Fruit fly (Drosophila melanogaster): ENCODE results near the gene Hcs.

Gene Hcs

DNA sequence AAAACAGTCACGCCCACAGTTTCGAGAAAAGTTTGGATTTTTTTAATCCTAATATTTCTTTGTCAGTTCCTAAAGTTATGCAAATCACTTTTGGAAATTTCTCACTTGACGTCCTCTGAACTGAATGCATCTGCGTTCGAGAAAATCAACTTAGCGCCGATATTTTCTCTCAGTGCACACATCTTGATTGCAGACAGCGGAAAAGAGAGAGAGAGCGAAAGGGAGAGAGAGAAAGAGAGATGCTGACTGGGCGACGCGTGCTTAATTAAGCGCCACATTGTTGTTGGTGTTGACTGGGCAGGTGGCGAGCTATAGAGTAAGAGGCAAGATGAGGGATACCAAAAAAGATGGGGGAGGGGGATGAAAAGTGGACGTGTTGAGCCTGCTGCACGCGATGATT is 43.9 kb downstream of the Hcs start (continued):
- peak; percentile 1 for TF ChIP-seq Camta (GFP tag; optimal IDR thresholded peaks at IDR 0.05)
- TF ChIP-seq usp (GFP tag; optimal IDR thresholded peaks at IDR 0.05): no peak
- no peak for TF ChIP-seq H2.0 (GFP tag; IDR thresholded peaks at IDR 0.05)
- TF ChIP-seq C15 (GFP tag; IDR thresholded peaks at IDR 0.05): no peak
- TF ChIP-seq dan (GFP tag; IDR thresholded peaks at IDR 0.05): no peak
- TF ChIP-seq dmrt11E (tag; optimal IDR thresholded peaks at IDR 0.05): peak; percentile 39
- TF ChIP-seq prd (optimal IDR thresholded peaks at IDR 0.05): no peak
- peak; percentile 22; the same call in 1 of the 3 replicates for TF ChIP-seq prd (GFP tag; IDR thresholded peaks at IDR 0.05)
- TF ChIP-seq sim (GFP tag; IDR thresholded peaks at IDR 0.05): 0 out of 2 replicates have a peak, but pooled peaks have one; percentile 32
- peak; percentile 87 for TF ChIP-seq sens (GFP tag)
- TF ChIP-seq CG6791 (GFP tag; IDR thresholded peaks at IDR 0.05; ENCODE audit: partially characterized antibody): no peak
- TF ChIP-seq zen2 (GFP tag; IDR thresholded peaks at IDR 0.05; ENCODE audit: partially characterized antibody): no peak
- TF ChIP-seq Max (GFP tag; optimal IDR thresholded peaks at IDR 0.05): no peak
- TF ChIP-seq CG17186 (GFP tag; optimal IDR thresholded peaks at IDR 0.05): no peak
- TF ChIP-seq CG14667 (GFP tag; IDR thresholded peaks at IDR 0.05): no peak
- TF ChIP-seq ind (GFP tag; optimal IDR thresholded peaks at IDR 0.05): peak; percentile 61
- no peak for TF ChIP-seq HmgD (GFP tag; optimal IDR thresholded peaks at IDR 0.05)
- TF ChIP-seq Hey (tag; optimal IDR thresholded peaks at IDR 0.05): no peak
- no peak for TF ChIP-seq CG42726 (GFP tag; IDR thresholded peaks at IDR 0.05; ENCODE audit: partially characterized antibody)
- peak; percentile 33 for TF ChIP-seq CG12769 (tag; optimal IDR thresholded peaks at IDR 0.05)
- TF ChIP-seq tll (GFP tag; optimal IDR thresholded peaks at IDR 0.05): no peak
- TF ChIP-seq tgo (GFP tag; IDR thresholded peaks at IDR 0.05): peak; percentile 36; the same call in 1 of the 3 replicates
- TF ChIP-seq disco-r (GFP tag; optimal IDR thresholded peaks at IDR 0.05): no peak
- TF ChIP-seq cad (GFP tag; optimal IDR thresholded peaks at IDR 0.05): no peak
- TF ChIP-seq tap (tag; optimal IDR thresholded peaks at IDR 0.05): peak; percentile 60
- no peak for TF ChIP-seq CG2199 (GFP tag; IDR thresholded peaks at IDR 0.05)
- TF ChIP-seq ci (GFP tag; IDR thresholded peaks at IDR 0.05): peak; percentile 76
- peak; percentile 21 for TF ChIP-seq tx (GFP tag; optimal IDR thresholded peaks at IDR 0.05)
- peak; percentile 54 for TF ChIP-seq CG13424 (tag; optimal IDR thresholded peaks at IDR 0.05)
- peak; percentile 72 for TF ChIP-seq zfh1 (GFP tag; IDR thresholded peaks at IDR 0.05)
- no peak for TF ChIP-seq corto (GFP tag; optimal IDR thresholded peaks at IDR 0.05)
- TF ChIP-seq CG6654 (GFP tag; optimal IDR thresholded peaks at IDR 0.05): peak; percentile 11
- TF ChIP-seq CG10209 (GFP tag; optimal IDR thresholded peaks at IDR 0.05): peak; percentile 38
- no peak for TF ChIP-seq seq (GFP tag; IDR thresholded peaks at IDR 0.05)
- no peak for TF ChIP-seq CG6813 (GFP tag; optimal IDR thresholded peaks at IDR 0.05)
- no peak for TF ChIP-seq nerfin-2 (GFP tag; IDR thresholded peaks at IDR 0.05; ENCODE audit: partially characterized antibody)
- no peak for TF ChIP-seq ash1 (GFP tag; optimal IDR thresholded peaks at IDR 0.05)
- TF ChIP-seq Stat92E (GFP tag; optimal IDR thresholded peaks at IDR 0.05): no peak
- peak; percentile 23 for TF ChIP-seq CG1233 (GFP tag; optimal IDR thresholded peaks at IDR 0.05)
- no peak for TF ChIP-seq Deaf1 (tag; optimal IDR thresholded peaks at IDR 0.05)
- no peak for TF ChIP-seq CG11247 (GFP tag; IDR thresholded peaks at IDR 0.05)
- TF ChIP-seq CG9437 (GFP tag; optimal IDR thresholded peaks at IDR 0.05): peak; percentile 48
- no peak for TF ChIP-seq CG1647 (GFP tag; optimal IDR thresholded peaks at IDR 0.05)
- TF ChIP-seq Fer3 (tag; optimal IDR thresholded peaks at IDR 0.05): peak; percentile 15
- TF ChIP-seq cas (GFP tag; IDR thresholded peaks at IDR 0.05): no peak
- no peak for TF ChIP-seq CG2116 (GFP tag; optimal IDR thresholded peaks at IDR 0.05)
- peak; percentile 62 for TF ChIP-seq CG1832 (GFP tag; optimal IDR thresholded peaks at IDR 0.05)
- peak; percentile 34; the same call in 1 of the 2 replicates for TF ChIP-seq esg (GFP tag; conservative IDR thresholded peaks at IDR 0.05)
- peak; percentile 42 for TF ChIP-seq CG12659 (GFP tag; optimal IDR thresholded peaks at IDR 0.05)
- TF ChIP-seq gt (GFP tag; IDR thresholded peaks at IDR 0.05): no peak
- TF ChIP-seq CG3163 (GFP tag; optimal IDR thresholded peaks at IDR 0.05): no peak

All from whole organism, embryonic.